Worm (Caenorhabditis elegans) whole organism, L3 larva: Measurements from ENCODE around the gene F53A9.1.

Source experiments
- ama-1 ChIP-seq: fragments of 150-350 bp; optimal IDR thresholded peaks from 2 replicates; lab custom pipeline; 2018
- lsy-12 ChIP-seq: sonication (generic microtip); optimal IDR thresholded peaks from 2 replicates; lab custom pipeline; 2016; ENCODE audit warnings: mild to moderate bottlenecking, missing genetic modification characterization, missing compliant biosample characterization
- pha-4 ChIP-seq: fragments of 150-350 bp; optimal IDR thresholded peaks from 2 replicates; lab custom pipeline; 2014; ENCODE audit warnings: missing biosample characterization, missing genetic modification reagents, missing genetic modification characterization

- no peak for TF ChIP-seq lsy-12 (tag; lab: Kevin White, UChicago)
- peak; percentile 91 for TF ChIP-seq pha-4 (tag; lab: Kevin White, UChicago)
- no peak for TF ChIP-seq ama-1 (lab: Kevin White, UChicago)
Measured at ce11 chrX:8721273-8721672, 9.9 kb downstream of the F53A9.1 start.
